Fruit fly (Drosophila melanogaster) whole organism, larva: ENCODE results near the gene Cog7.
A peak's percentile ranks its signal among the peaks of the same experiment; 100 is the strongest.
"Not testable (repeated sequence)": the region's sequence is repeated elsewhere in the genome, so short reads cannot be mapped to it uniquely, and the experiment has no call there.

Experiments used
- noc ChIP-seq: fragments of 200-800 bp; sonication (Bioruptor generic); optimal IDR thresholded peaks from 3 replicates; lab custom pipeline; 2019; ENCODE audit warnings: missing biosample characterization, mild to moderate bottlenecking, missing genetic modification characterization, moderate library complexity

The Cog7 gene

DNA sequence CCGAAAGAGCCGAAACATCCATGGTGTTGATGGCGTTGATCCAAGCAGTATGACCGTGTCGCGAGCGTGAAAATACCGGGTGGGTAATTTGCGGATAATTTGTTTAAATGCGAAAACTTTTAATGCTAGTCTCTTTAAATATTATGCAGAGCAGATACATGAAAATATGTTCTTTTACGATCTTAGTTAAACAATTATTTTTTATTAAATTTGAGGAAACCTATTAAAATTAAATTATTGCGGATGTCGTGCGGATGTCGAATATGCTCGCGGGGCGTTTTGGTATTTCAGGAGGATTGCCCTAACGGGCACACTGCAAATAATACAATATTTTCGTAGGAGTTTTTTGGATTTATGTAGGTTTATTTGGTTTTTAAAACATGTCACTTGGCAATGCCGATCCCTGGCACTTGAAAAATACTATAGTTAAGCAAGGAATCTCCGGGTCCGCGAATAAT lies at the start of gene Cog7, which contains the start of the genes CG42557 and CG42558:
TSS of gene Cog7 (minus strand) at position 51 of the 458 bp plus-strand sequence.
TSS of gene CG42557 (plus strand) at position 281 of the 458 bp plus-strand sequence.
TSS of gene CG42558 (plus strand) at position 281 of the 458 bp plus-strand sequence.
- no peak for TF ChIP-seq noc (tag; lab: Kevin White, UChicago)

- no peak for TF ChIP-seq noc (tag; lab: Kevin White, UChicago)
These were observed 49.2 kb upstream of the Cog7 start for dm6 chr3R:29982027-29982426.

DNA sequence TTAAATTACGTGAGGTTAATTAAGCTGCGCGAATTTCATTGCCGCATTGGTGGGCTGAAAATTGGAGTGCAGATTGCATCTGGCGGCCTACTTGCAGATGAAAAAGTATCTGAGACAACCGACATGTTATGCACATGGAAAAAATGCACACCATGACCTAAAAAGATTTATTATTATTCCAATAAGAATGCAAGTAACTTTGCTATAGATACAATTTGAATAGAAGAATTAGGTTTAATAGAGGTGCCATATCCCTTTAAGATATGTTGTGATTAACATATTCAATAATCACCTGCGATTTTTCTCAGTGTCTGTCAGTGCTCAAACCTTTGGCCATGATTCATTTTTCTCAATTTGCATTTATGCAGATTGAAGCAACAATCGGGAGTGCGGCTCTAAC lies 48.6 kb upstream of the Cog7 start:
- TF ChIP-seq noc (tag; lab: Kevin White, UChicago) = no peak

- no peak for TF ChIP-seq noc (tag; lab: Kevin White, UChicago)
These were observed 45.7 kb upstream of the Cog7 start for dm6 chr3R:29978595-29978994.

DNA sequence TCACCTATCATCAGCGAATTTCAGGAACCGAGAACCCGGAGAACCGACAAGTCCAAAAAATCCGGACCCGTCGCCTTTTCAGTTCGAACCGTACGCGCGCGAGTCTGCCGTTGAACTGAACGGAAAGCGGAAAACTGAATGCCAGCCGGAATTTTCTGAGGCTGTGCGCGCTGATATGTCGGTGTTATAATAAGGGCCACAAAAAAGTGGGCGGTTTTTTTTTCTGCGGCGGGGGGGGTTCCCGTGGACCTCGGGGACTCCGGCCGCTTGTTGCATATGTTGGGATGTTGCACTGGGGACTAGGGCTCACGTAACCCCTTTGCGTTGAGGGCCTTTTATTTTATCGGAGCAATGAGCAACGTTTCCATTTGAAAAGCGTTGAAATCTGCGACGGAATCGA lies 36.5 kb upstream of the Cog7 start, which contains the start of gene TkR99D:
TSS of gene TkR99D (minus strand) at position 101 of the 400 bp plus-strand sequence.
- no peak for TF ChIP-seq noc (tag; lab: Kevin White, UChicago)

dm6 chr3R:29963102-29963501 lies 30.2 kb upstream of the Cog7 start:
- no peak for TF ChIP-seq noc (tag; lab: Kevin White, UChicago)

dm6 chr3R:29959329-29959728 lies 26.5 kb upstream of the Cog7 start:
- no peak for TF ChIP-seq noc (tag; lab: Kevin White, UChicago)

DNA sequence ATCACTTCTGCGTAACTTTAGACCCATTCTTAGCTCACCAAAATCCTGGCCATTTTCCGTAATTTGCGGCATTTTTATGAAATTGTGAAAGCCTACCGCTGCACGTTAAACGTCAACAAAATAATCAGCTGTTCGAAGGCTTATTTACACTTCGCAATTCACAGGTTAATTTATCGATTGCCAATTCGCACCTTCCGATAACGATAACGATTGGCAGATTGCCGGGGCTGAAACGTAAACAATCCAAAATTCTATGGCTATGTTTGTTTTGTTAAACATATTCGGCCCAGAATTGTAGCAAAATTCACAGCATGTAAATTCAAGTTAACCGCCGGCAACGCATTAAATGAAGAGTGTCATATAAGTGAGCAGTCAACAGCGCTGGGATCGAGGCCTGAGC lies 2.9 kb upstream of the Cog7 start, which contains the start of the genes eIF2Balpha and Vps13B:
TSS of gene eIF2Balpha (minus strand) at position 133 of the 400 bp plus-strand sequence.
TSS of gene Vps13B (plus strand) at position 223 of the 400 bp plus-strand sequence.
- TF ChIP-seq noc (tag; lab: Kevin White, UChicago) = no peak

DNA sequence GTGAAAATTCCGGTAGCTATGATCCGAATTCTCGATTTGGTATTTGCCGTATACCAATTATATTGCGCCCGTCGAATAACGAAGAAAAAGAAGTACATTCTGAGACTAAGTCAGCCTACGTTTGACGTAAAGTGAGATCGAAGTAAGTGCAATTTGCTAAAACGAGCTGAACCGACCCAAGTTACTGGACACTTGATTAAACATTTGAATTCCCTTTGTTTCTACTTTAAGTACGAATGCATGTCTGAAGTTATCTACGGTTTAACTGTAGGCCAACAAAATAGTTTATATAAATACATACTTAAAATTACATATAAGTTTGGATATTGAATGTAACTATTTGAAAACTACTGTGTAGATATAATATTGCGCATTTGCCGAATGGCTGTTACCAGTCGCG lies 2.6 kb downstream of the Cog7 start, which contains the start of gene alpha-Man-Ic:
TSS of gene alpha-Man-Ic (minus strand) at position 101 of the 400 bp plus-strand sequence.
- TF ChIP-seq noc (tag; lab: Kevin White, UChicago) = no peak

DNA sequence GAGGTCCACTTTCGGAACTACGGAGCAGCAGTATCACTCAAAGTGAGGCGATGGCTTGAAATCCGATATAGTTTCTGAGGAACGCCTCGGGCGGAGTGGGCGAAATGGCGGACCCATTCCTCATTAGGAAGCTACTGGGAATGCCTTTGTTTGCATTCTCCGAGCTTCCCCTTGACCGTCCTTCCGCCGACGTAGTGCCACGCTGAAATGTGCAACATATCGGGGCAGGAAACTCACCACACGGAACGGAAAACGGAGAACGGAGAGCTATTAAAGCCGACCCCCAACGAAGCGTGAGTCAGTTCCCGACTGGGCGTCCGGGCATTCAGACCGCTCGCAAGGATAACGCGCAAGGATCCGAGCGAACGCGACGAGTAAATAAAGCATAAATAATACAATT lies 5.9 kb downstream of the Cog7 start, which contains the start of gene CG15522:
TSS of gene CG15522 (plus strand) at position 301 of the 400 bp plus-strand sequence.
- TF ChIP-seq noc (tag; lab: Kevin White, UChicago) = no peak

DNA sequence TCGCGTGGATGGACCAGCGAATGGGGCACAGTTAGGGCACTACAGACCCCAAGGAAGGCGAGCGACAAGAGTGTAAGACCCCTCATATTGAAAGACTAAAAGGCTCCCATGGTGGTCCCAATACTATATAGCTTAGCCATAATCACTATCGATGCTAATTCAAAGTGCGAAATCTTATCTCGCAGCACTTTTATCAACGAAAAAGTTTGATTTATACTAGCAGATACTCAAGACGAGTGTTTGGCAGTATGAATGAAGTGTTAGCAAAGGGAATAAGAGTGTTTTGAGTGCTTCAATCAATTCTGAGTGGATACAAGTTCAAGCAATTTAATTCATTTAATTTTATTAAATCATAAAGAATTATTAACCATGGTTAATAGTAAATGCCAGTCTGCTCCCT lies 6.8 kb downstream of the Cog7 start, which contains the start of gene Jon99Ci:
TSS of gene Jon99Ci (minus strand) at position 101 of the 400 bp plus-strand sequence.
- TF ChIP-seq noc (tag; lab: Kevin White, UChicago) = peak; percentile 42

DNA sequence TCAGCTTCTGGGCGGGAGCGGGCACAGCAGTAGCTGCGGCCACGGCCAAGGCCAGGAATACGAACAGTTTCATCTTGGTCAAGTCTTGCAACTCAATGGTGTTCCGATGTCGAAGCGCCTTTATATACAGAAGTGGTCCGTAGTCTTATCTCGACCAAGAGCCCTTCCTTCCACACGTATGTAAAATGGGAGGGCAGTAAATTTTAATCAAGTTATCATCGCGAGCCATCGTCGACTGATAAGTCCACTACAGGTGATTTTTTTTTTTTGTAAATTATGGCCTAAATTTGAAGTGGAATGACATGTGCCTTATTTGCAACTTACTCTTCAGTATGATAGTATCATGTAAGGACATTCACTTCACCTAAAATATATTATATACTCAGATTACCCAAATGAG lies 8.3 kb downstream of the Cog7 start, which contains the start of gene Jon99Cii:
TSS of gene Jon99Cii (minus strand) at position 101 of the 400 bp plus-strand sequence.
- TF ChIP-seq noc (tag; lab: Kevin White, UChicago) = peak; percentile 87

DNA sequence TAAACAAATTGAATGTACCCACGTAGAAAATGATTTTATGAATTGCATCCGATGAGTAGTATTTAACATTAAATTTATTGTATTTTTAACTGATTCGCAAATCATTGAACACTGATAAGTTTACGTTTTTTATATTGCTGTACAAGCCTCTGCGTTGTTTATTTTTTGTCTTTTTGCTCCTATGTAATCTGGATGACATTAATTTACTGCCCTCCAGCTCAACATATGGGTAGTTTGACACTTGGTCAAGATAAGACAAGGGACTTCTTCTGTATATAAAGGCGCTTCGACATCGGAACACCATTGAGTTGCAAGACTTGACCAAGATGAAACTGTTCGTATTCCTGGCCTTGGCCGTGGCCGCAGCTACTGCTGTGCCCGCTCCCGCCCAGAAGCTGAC lies 10.9 kb downstream of the Cog7 start, which contains the start of gene Jon99Ciii:
TSS of gene Jon99Ciii (plus strand) at position 301 of the 400 bp plus-strand sequence.
- TF ChIP-seq noc (tag; lab: Kevin White, UChicago) = not testable (repeated sequence)

- TF ChIP-seq noc (tag; lab: Kevin White, UChicago) = no peak
These were observed 12.7 kb downstream of the Cog7 start, which contains the start of gene trp for dm6 chr3R:29920189-29920588. trp (minus strand) TSS chr3R:29920289.

- no peak for TF ChIP-seq noc (tag; lab: Kevin White, UChicago)
These were observed 18.6 kb downstream of the Cog7 start, which contains the start of gene Capa for dm6 chr3R:29914246-29914645. Capa (minus strand) TSS chr3R:29914346.

- TF ChIP-seq noc (tag; lab: Kevin White, UChicago) = no peak
These were observed 25.2 kb downstream of the Cog7 start, which contains the start of gene CG31036 for dm6 chr3R:29907601-29908175. CG31036 (plus strand) TSS chr3R:29908107.
